Worm (Caenorhabditis elegans) whole organism, L2 larva: ENCODE measurements around the gene mans-3.

ENCODE experiments used
- R02D3.7 ChIP-seq: fragments of 150-350 bp; optimal IDR thresholded peaks from 2 replicates; lab custom pipeline; 2014; ENCODE audit warnings: missing biosample characterization, missing genetic modification characterization
- ceh-16 ChIP-seq: fragments of 150-350 bp; optimal IDR thresholded peaks from 2 replicates; lab custom pipeline; 2014; ENCODE audit warnings: missing biosample characterization, missing genetic modification characterization
- elt-1 ChIP-seq: fragments of 150-350 bp; optimal IDR thresholded peaks from 2 replicates; lab custom pipeline; 2014; ENCODE audit warnings: missing biosample characterization, missing genetic modification characterization
- lin-13 ChIP-seq: fragments of 150-350 bp; optimal IDR thresholded peaks from 2 replicates; lab custom pipeline; 2014; ENCODE audit warnings: missing biosample characterization, missing genetic modification reagents, missing genetic modification characterization
- nhr-11 ChIP-seq: fragments of 150-350 bp; optimal IDR thresholded peaks from 2 replicates; lab custom pipeline; 2014; ENCODE audit warnings: missing biosample characterization, missing genetic modification characterization
- nhr-237 ChIP-seq: fragments of 150-350 bp; optimal IDR thresholded peaks from 2 replicates; lab custom pipeline; 2014; ENCODE audit warnings: missing biosample characterization, missing genetic modification characterization
- nhr-77 ChIP-seq: fragments of 150-350 bp; optimal IDR thresholded peaks from 2 replicates; lab custom pipeline; 2014; ENCODE audit warnings: missing biosample characterization, missing genetic modification characterization
- snpc-4 ChIP-seq: fragments of 150-350 bp; optimal IDR thresholded peaks from 2 replicates; lab custom pipeline; 2014; ENCODE audit warnings: missing biosample characterization, missing genetic modification characterization
- unc-55 ChIP-seq: fragments of 150-350 bp; sonication (generic microtip); optimal IDR thresholded peaks from 3 replicates; lab custom pipeline; 2014; ENCODE audit warnings: missing biosample characterization, missing genetic modification reagents, missing genetic modification characterization
- unc-62 ChIP-seq: fragments of 150-350 bp; optimal IDR thresholded peaks from 2 replicates; lab custom pipeline; 2014; ENCODE audit warnings: missing biosample characterization, missing genetic modification reagents, missing genetic modification characterization
- zag-1 ChIP-seq: fragments of 150-350 bp; optimal IDR thresholded peaks from 2 replicates; lab custom pipeline; 2014; ENCODE audit warnings: missing biosample characterization, missing genetic modification characterization
- ztf-11 ChIP-seq: sonication (generic microtip); optimal IDR thresholded peaks from 2 replicates; lab custom pipeline; 2017; ENCODE audit warnings: missing biosample characterization, missing genetic modification characterization

- TF ChIP-seq snpc-4 (tag; lab: Kevin White, UChicago) (no peak), ztf-11 (tag; lab: Kevin White, UChicago) (no peak), zag-1 (no peak), elt-1 (tag; lab: Kevin White, UChicago) (no peak), nhr-237 (tag; lab: Kevin White, UChicago) (no peak), R02D3.7 (tag; lab: Kevin White, UChicago) (no peak), ceh-16 (tag; lab: Kevin White, UChicago) (no peak), nhr-11 (tag; lab: Kevin White, UChicago) (no peak), nhr-77 (tag; lab: Kevin White, UChicago) (no peak), unc-62 (GFP tag; lab: Kevin White, UChicago) (no peak), lin-13 (no peak), unc-55 (GFP tag; lab: Kevin White, UChicago) (peak; percentile 42)
Observed at ce11 chrX:5151403-5151802, 13.8 kb upstream of the mans-3 start.
